Worm (Caenorhabditis elegans) whole organism, L4/young adult: ENCODE data around the gene C04C11.1.

Experiments used
- W03F9.2 ChIP-seq: fragments of 150-350 bp; optimal IDR thresholded peaks from 2 replicates; lab custom pipeline; 2014; ENCODE audit warnings: missing biosample characterization, missing genetic modification characterization
- him-1 ChIP-seq: sonication (generic microtip); optimal IDR thresholded peaks from 2 replicates; lab custom pipeline; 2016; ENCODE audit warnings: missing genotype, missing genetic modification reagents, missing genetic modification characterization, missing compliant biosample characterization

DNA sequence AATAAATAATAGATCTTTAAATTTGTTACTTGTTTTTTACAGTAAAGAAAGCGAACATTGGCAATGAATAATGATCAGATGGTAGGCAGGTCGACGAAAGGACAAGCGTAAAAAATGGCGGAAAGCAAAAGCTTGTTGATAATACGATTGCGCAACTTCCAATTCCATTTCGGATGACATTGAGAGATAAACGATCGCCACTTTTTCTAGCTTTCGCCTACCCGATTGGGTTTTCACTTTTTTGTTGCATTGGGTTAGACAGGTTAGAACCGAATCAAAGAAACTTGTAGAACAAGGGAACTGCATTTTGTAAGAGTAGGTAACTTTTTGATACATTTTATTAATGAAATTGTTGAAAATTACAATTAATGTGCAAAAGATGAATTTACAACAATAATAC lies 49.1 kb downstream of the C04C11.1 start:
- no peak for TF ChIP-seq him-1 (tag; lab: Kevin White, UChicago)
- TF ChIP-seq W03F9.2 (tag; lab: Kevin White, UChicago), result no peak
